Worm (Caenorhabditis elegans): ENCODE measurements around the gene lact-4.

Gene lact-4

DNA sequence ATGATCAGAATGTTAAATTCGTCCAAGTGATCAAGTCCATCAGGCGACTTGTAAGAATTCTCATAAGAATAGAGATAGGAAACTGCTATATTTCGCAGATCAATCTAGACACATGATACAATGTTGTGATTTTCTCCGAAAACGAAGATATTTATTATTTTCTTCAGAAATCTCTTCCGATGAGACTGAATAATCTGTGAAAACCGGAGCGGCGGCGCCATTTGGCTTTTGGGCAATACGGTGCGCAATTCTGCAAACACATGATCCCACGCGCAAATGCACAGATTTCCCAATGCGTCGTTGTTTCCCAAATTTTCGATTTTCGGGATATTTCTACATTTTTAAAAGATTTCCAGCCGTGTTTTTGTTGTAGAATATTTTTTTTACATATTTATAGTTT, 38.1 kb downstream of the lact-4 start (continued):
- TF ChIP-seq hmg-20 (GFP tag; IDR thresholded peaks at IDR 0.05) (no peak), nhr-27 (tag; optimal IDR thresholded peaks at IDR 0.05) (no peak), Y53F4B.3 (GFP tag; IDR thresholded peaks at IDR 0.05) (no peak), C06A6.2 (GFP tag; conservative IDR thresholded peaks at IDR 0.05) (no peak), chd-7 (tag; optimal IDR thresholded peaks at IDR 0.05) (no peak), akir-1 (GFP tag; optimal IDR thresholded peaks at IDR 0.05) (no peak), cebp-2 (GFP tag; IDR thresholded peaks at IDR 0.05) (no peak), somi-1 (GFP tag; optimal IDR thresholded peaks at IDR 0.05) (no peak), B0336.3 (GFP tag; IDR thresholded peaks at IDR 0.05) (no peak), ceh-58 (GFP tag; IDR thresholded peaks at IDR 0.05) (no peak), sea-2 (GFP tag; IDR thresholded peaks at IDR 0.05) (no peak), rec-8 (tag; optimal IDR thresholded peaks at IDR 0.05) (no peak), pbrm-1 (GFP tag; IDR thresholded peaks at IDR 0.05) (no peak), ztf-18 (tag; optimal IDR thresholded peaks at IDR 0.05) (no peak), unc-62 (GFP tag; optimal IDR thresholded peaks at IDR 0.05) (no peak), madf-8 (GFP tag; conservative IDR thresholded peaks at IDR 0.05) (no peak; the same call in 1 of the 2 replicates), ztf-25 (GFP tag; IDR thresholded peaks at IDR 0.05) (no peak), him-1 (tag; optimal IDR thresholded peaks at IDR 0.05) (no peak), ztf-6 (GFP tag; IDR thresholded peaks at IDR 0.05) (no peak), let-607 (tag; optimal IDR thresholded peaks at IDR 0.05) (no peak), ZK185.1 (tag; optimal IDR thresholded peaks at IDR 0.05; ENCODE audit: poor library complexity, severe bottlenecking) (no peak), sdz-38 (tag; optimal IDR thresholded peaks at IDR 0.05) (no peak), F55B11.4 (tag; optimal IDR thresholded peaks at IDR 0.05; ENCODE audit: borderline replicate concordance, insufficient read depth) (no peak), egl-44 (GFP tag; IDR thresholded peaks at IDR 0.05) (no peak), snpc-1.3 (tag; optimal IDR thresholded peaks at IDR 0.05; ENCODE audit: insufficient read depth) (no peak), lin-40 (tag; optimal IDR thresholded peaks at IDR 0.05) (peak; percentile 27), F23B12.7 (tag; optimal IDR thresholded peaks at IDR 0.05; ENCODE audit: insufficient read depth) (peak; percentile 48), Y67H2A.10 (GFP tag; conservative IDR thresholded peaks at IDR 0.05) (no peak), snpc-3.4 (tag; optimal IDR thresholded peaks at IDR 0.05) (no peak), madf-3 (GFP tag; IDR thresholded peaks at IDR 0.05) (no peak), xnd-1 (tag; optimal IDR thresholded peaks at IDR 0.05) (peak; percentile 5), ceh-79 (tag; optimal IDR thresholded peaks at IDR 0.05) (no peak), lin-35 (GFP tag; optimal IDR thresholded peaks at IDR 0.05) (peak in 1 of 3 experiments; percentile 7), F10E7.11 (tag; optimal IDR thresholded peaks at IDR 0.05) (no peak), bed-2 (GFP tag; IDR thresholded peaks at IDR 0.05) (no peak), efl-1 (GFP tag; optimal IDR thresholded peaks at IDR 0.05) (peak; percentile 40), ztf-22 (GFP tag; optimal IDR thresholded peaks at IDR 0.05) (no peak), nhr-80 (tag; optimal IDR thresholded peaks at IDR 0.05) (no peak), Y95B8A.8 (GFP tag; IDR thresholded peaks at IDR 0.05) (no peak), hrde-1 (tag; optimal IDR thresholded peaks at IDR 0.05; ENCODE audit: borderline replicate concordance) (no peak), lag-1 (GFP tag; IDR thresholded peaks at IDR 0.05) (no peak), ztf-26 (tag; optimal IDR thresholded peaks at IDR 0.05) (peak; percentile 2), bed-1 (GFP tag; IDR thresholded peaks at IDR 0.05) (no peak), attf-3 (GFP tag; conservative IDR thresholded peaks at IDR 0.05) (no peak), F49E8.2 (tag; optimal IDR thresholded peaks at IDR 0.05; ENCODE audit: insufficient read depth) (no peak), Y56A3A.18 (GFP tag; IDR thresholded peaks at IDR 0.05) (no peak), B0019.2 (GFP tag; conservative IDR thresholded peaks at IDR 0.05) (no peak), athp-1 (tag; optimal IDR thresholded peaks at IDR 0.05) (no peak)

All from whole organism, young adult.